Worm (Caenorhabditis elegans) whole organism, late embryonic: ENCODE data around the gene Y57G7A.2.

ENCODE experiments used
- C08G9.2 ChIP-seq: sonication (generic microtip); optimal IDR thresholded peaks from 2 replicates; lab custom pipeline; 2016; ENCODE audit warnings: mild to moderate bottlenecking, missing genetic modification characterization, moderate library complexity, missing compliant biosample characterization
- C38D4.7 ChIP-seq: fragments of 200-800 bp; sonication (Bioruptor generic); optimal IDR thresholded peaks from 2 replicates; lab custom pipeline; 2018; ENCODE audit warnings: mild to moderate bottlenecking, missing genetic modification characterization, moderate library complexity, missing compliant biosample characterization
- K02D7.2 ChIP-seq: sonication (generic microtip); optimal IDR thresholded peaks from 2 replicates; lab custom pipeline; 2017; ENCODE audit warnings: mild to moderate bottlenecking, missing genetic modification characterization, missing compliant biosample characterization
- Y22D7AL.16 ChIP-seq: sonication (generic microtip); optimal IDR thresholded peaks from 2 replicates; lab custom pipeline; 2016; ENCODE audit warnings: missing genetic modification characterization, missing compliant biosample characterization
- ahr-1 ChIP-seq: sonication (generic microtip); optimal IDR thresholded peaks from 2 replicates; lab custom pipeline; 2016; ENCODE audit warnings: missing genetic modification characterization, missing compliant biosample characterization
- ama-1 ChIP-seq: fragments of 150-350 bp; optimal IDR thresholded peaks from 2 replicates; lab custom pipeline; 2014
- ceh-19 ChIP-seq: fragments of 200-800 bp; sonication (Bioruptor generic); optimal IDR thresholded peaks from 2 replicates; lab custom pipeline; 2018; ENCODE audit warnings: mild to moderate bottlenecking, missing genetic modification characterization, missing compliant biosample characterization
- ceh-2 ChIP-seq: sonication (generic microtip); optimal IDR thresholded peaks from 2 replicates; lab custom pipeline; 2016; ENCODE audit warnings: missing genotype, missing genetic modification characterization, missing compliant biosample characterization
- ceh-30 ChIP-seq: fragments of 150-350 bp; optimal IDR thresholded peaks from 2 replicates; lab custom pipeline; 2014; ENCODE audit warnings: missing biosample characterization, missing genetic modification characterization
- ceh-31 ChIP-seq: sonication (generic microtip); optimal IDR thresholded peaks from 2 replicates; lab custom pipeline; 2016; ENCODE audit warnings: missing genetic modification characterization, missing compliant biosample characterization
- ceh-34 ChIP-seq: sonication (generic microtip); optimal IDR thresholded peaks from 2 replicates; lab custom pipeline; 2016; ENCODE audit warnings: mild to moderate bottlenecking, missing genetic modification characterization, missing compliant biosample characterization
- ceh-48 ChIP-seq: sonication (generic microtip); optimal IDR thresholded peaks from 2 replicates; lab custom pipeline; 2016; ENCODE audit warnings: missing genetic modification characterization, inconsistent platforms, missing compliant biosample characterization
- che-1 ChIP-seq: sonication (generic microtip); optimal IDR thresholded peaks from 2 replicates; lab custom pipeline; 2016; ENCODE audit warnings: mild to moderate bottlenecking, missing genetic modification characterization, missing compliant biosample characterization
- dmd-4 ChIP-seq: sonication (generic microtip); optimal IDR thresholded peaks from 2 replicates; lab custom pipeline; 2016; ENCODE audit warnings: borderline replicate concordance, missing genetic modification characterization, missing compliant biosample characterization
- dve-1 ChIP-seq: sonication (generic microtip); optimal IDR thresholded peaks from 2 replicates; lab custom pipeline; 2017; ENCODE audit warnings: antibody characterized with exemption, mild to moderate bottlenecking, missing genetic modification characterization, missing compliant biosample characterization
- elt-4 ChIP-seq: sonication (generic microtip); optimal IDR thresholded peaks from 2 replicates; lab custom pipeline; 2016; ENCODE audit warnings: missing genetic modification characterization, missing compliant biosample characterization
- ets-4 ChIP-seq: sonication (generic microtip); optimal IDR thresholded peaks from 2 replicates; lab custom pipeline; 2016; ENCODE audit warnings: missing genetic modification characterization, missing compliant biosample characterization
- eyg-1 ChIP-seq: sonication (generic microtip); optimal IDR thresholded peaks from 2 replicates; lab custom pipeline; 2016; ENCODE audit warnings: missing genotype, missing genetic modification characterization, missing compliant biosample characterization
- fax-1 ChIP-seq: sonication (generic microtip); optimal IDR thresholded peaks from 2 replicates; lab custom pipeline; 2016; ENCODE audit warnings: missing genotype, missing genetic modification characterization, missing compliant biosample characterization
- fkh-10 ChIP-seq: fragments of 150-350 bp; optimal IDR thresholded peaks from 2 replicates; lab custom pipeline; 2014; ENCODE audit warnings: missing biosample characterization, missing genetic modification reagents, missing genetic modification characterization
- gmeb-2 ChIP-seq: sonication (generic microtip); optimal IDR thresholded peaks from 2 replicates; lab custom pipeline; 2016; ENCODE audit warnings: missing genetic modification characterization, inconsistent platforms, missing compliant biosample characterization
- hlh-13 ChIP-seq: fragments of 200-800 bp; sonication (Bioruptor generic); optimal IDR thresholded peaks from 2 replicates; lab custom pipeline; 2018; ENCODE audit warnings: mild to moderate bottlenecking, missing genetic modification characterization, missing compliant biosample characterization
- hlh-30 ChIP-seq: sonication (generic microtip); optimal IDR thresholded peaks from 2 replicates; lab custom pipeline; 2017; ENCODE audit warnings: antibody characterized with exemption, missing genetic modification characterization, missing compliant biosample characterization; ENCODE audit not compliant: insufficient read depth
- lim-6 ChIP-seq: sonication (generic microtip); optimal IDR thresholded peaks from 2 replicates; lab custom pipeline; 2016; ENCODE audit warnings: missing genetic modification characterization, missing compliant biosample characterization
- lin-11 ChIP-seq: fragments of 200-800 bp; sonication (Bioruptor generic); optimal IDR thresholded peaks from 2 replicates; lab custom pipeline; 2018; ENCODE audit warnings: mild to moderate bottlenecking, missing genetic modification characterization, missing compliant biosample characterization
- madf-2 ChIP-seq: sonication (generic microtip); optimal IDR thresholded peaks from 2 replicates; lab custom pipeline; 2017; ENCODE audit warnings: missing genetic modification characterization, missing compliant biosample characterization
- mec-3 ChIP-seq: sonication (generic microtip); optimal IDR thresholded peaks from 2 replicates; lab custom pipeline; 2016; ENCODE audit warnings: borderline replicate concordance, missing genetic modification characterization, missing compliant biosample characterization
- nhr-11 ChIP-seq: fragments of 150-350 bp; optimal IDR thresholded peaks from 2 replicates; lab custom pipeline; 2014; ENCODE audit warnings: missing biosample characterization, missing genetic modification characterization
- npax-4 ChIP-seq: sonication (generic microtip); optimal IDR thresholded peaks from 2 replicates; lab custom pipeline; 2016; ENCODE audit warnings: missing genetic modification characterization, missing compliant biosample characterization
- pat-9 ChIP-seq: fragments of 200-800 bp; sonication (Bioruptor generic); optimal IDR thresholded peaks from 2 replicates; lab custom pipeline; 2018; ENCODE audit warnings: mild to moderate bottlenecking, missing genetic modification characterization, moderate library complexity, missing compliant biosample characterization
- pax-1 ChIP-seq: fragments of 150-350 bp; optimal IDR thresholded peaks from 2 replicates; lab custom pipeline; 2014; ENCODE audit warnings: missing biosample characterization, missing genetic modification characterization
- pha-4 ChIP-seq: fragments of 150-350 bp; optimal IDR thresholded peaks from 2 replicates; lab custom pipeline; 2018; ENCODE audit warnings: missing biosample characterization, missing genetic modification reagents, missing genetic modification characterization
- pqm-1 ChIP-seq: sonication (generic microtip); optimal IDR thresholded peaks from 2 replicates; lab custom pipeline; 2016; ENCODE audit warnings: missing genetic modification characterization, missing compliant biosample characterization
- ref-2 ChIP-seq: sonication (generic microtip); optimal IDR thresholded peaks from 2 replicates; lab custom pipeline; 2016; ENCODE audit warnings: missing genetic modification characterization, missing compliant biosample characterization
- rnt-1 ChIP-seq: sonication (generic microtip); optimal IDR thresholded peaks from 2 replicates; lab custom pipeline; 2016; ENCODE audit warnings: missing genetic modification characterization, missing compliant biosample characterization
- sdc-2 ChIP-seq: sonication (generic microtip); optimal IDR thresholded peaks from 2 replicates; lab custom pipeline; 2016; ENCODE audit warnings: missing genotype, missing genetic modification characterization, missing compliant biosample characterization
- sox-4 ChIP-seq: sonication (generic microtip); optimal IDR thresholded peaks from 2 replicates; lab custom pipeline; 2017; ENCODE audit warnings: mild to moderate bottlenecking, missing genetic modification characterization, inconsistent platforms, missing compliant biosample characterization
- syd-9 ChIP-seq: sonication (generic microtip); optimal IDR thresholded peaks from 2 replicates; lab custom pipeline; 2016; ENCODE audit warnings: mild to moderate bottlenecking, missing genetic modification characterization, moderate library complexity, missing compliant biosample characterization
- tbx-2 ChIP-seq: sonication (generic microtip); optimal IDR thresholded peaks from 2 replicates; lab custom pipeline; 2016; ENCODE audit warnings: missing genetic modification characterization, missing compliant biosample characterization
- ttx-3 ChIP-seq: sonication (generic microtip); optimal IDR thresholded peaks from 2 replicates; lab custom pipeline; 2016; ENCODE audit warnings: missing genetic modification reagents, missing genetic modification characterization, missing compliant biosample characterization
- unc-3 ChIP-seq, 2 experiments: fragments of 200-800 bp in 1 of 2; sonication (Bioruptor generic) in 1 of 2; sonication (generic microtip) in 1 of 2; conservative IDR thresholded peaks in 1 of 2; optimal IDR thresholded peaks in 1 of 2; 2 replicates each; pipeline versions ENCODE4 v1.3.6 to Lab custom; 2016 to 2022; ENCODE audit warnings: missing compliant biosample characterization in 2 of 2, missing genetic modification characterization in 2 of 2, missing genetic modification reagents in 1 of 2
- unc-42 ChIP-seq: sonication (generic microtip); optimal IDR thresholded peaks from 2 replicates; lab custom pipeline; 2016; ENCODE audit warnings: missing genotype, missing genetic modification characterization, missing compliant biosample characterization
- unc-55 ChIP-seq: sonication (generic microtip); optimal IDR thresholded peaks from 2 replicates; lab custom pipeline; 2017; ENCODE audit warnings: missing biosample characterization, missing genetic modification reagents, missing genetic modification characterization
- ztf-16 ChIP-seq: sonication (generic microtip); optimal IDR thresholded peaks from 2 replicates; lab custom pipeline; 2017; ENCODE audit warnings: missing genetic modification characterization, missing compliant biosample characterization

The Y57G7A.2 gene

DNA sequence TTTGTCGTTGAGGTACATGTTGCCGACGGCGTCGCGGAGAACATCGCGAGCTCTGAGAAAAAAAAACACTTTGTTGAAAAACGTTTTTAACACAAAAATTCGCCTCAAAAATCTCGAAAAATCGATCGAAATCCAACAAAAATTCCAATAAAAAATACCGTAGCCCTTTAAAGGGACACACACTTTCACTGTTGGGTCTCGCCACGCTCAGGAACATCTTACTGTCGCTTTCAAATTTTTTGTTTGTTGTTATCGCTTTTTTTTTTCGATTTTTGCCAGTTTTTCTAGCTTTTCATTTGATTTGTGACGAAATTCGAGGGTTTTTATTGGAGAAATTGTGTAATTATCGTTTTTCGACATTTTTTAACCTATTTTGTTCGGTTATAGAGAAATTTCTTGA lies 10.7 kb downstream of the Y57G7A.2 start:
- TF ChIP-seq hlh-13 (no peak), fax-1 (no peak), C08G9.2 (no peak), elt-4 (no peak), mec-3 (tag; lab: Kevin White, UChicago) (no peak), C38D4.7 (GFP tag; lab: Kevin White, UChicago) (no peak), ceh-34 (no peak), hlh-30 (no peak), pha-4 (tag; lab: Kevin White, UChicago) (no peak), ttx-3 (tag; lab: Kevin White, UChicago) (no peak), dmd-4 (tag; lab: Kevin White, UChicago) (no peak), unc-3 (GFP tag; conservative IDR thresholded peaks at IDR 0.05; lab: Robert Waterston, UW) (no peak), unc-3 (tag; optimal IDR thresholded peaks at IDR 0.05; lab: Kevin White, UChicago) (no peak), ceh-19 (GFP tag; lab: Kevin White, UChicago) (no peak), lim-6 (tag; lab: Kevin White, UChicago) (no peak)
- TF ChIP-seq, all 69 proteins: peak for 0

DNA sequence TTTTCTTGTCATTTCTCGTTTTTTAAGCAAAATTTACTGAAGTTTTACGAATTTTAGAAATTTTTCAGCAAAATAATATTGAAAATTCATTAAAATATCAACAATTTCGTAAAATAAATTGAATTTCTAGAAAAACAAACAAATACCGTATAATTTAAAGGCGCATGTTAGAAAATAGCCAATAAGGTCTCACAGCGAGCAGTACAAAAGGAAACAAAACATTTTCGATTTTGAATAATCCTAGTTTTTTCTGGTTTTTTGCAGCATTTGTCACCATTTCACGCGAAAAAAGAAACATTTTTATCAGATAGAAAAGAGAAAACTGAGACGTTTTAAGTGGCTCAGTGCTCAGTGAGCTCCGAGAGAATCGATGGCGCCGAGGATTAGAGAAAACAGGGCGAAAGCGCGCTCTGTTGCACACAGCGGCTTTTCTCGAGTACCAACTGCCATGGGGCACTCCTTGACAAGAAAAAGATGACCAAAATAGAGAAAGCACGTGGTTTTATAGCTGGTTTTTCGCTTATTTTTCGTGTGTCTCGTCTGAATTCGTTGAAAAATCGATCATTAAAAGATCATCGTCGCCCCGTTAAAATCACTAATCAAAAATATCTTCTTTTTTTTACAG lies 14.1 kb downstream of the Y57G7A.2 start, which contains the start of the genes alh-6 and fcho-1:
TSS of gene alh-6 (minus strand) at position 242 of the 625 bp plus-strand sequence.
TSS of gene fcho-1 (plus strand) at position 624 of the 625 bp plus-strand sequence.
- TF ChIP-seq ceh-48 (tag; lab: Kevin White, UChicago) (peak; percentile 10), syd-9 (tag; lab: Kevin White, UChicago) (no peak), hlh-30 (peak; percentile 29)

DNA sequence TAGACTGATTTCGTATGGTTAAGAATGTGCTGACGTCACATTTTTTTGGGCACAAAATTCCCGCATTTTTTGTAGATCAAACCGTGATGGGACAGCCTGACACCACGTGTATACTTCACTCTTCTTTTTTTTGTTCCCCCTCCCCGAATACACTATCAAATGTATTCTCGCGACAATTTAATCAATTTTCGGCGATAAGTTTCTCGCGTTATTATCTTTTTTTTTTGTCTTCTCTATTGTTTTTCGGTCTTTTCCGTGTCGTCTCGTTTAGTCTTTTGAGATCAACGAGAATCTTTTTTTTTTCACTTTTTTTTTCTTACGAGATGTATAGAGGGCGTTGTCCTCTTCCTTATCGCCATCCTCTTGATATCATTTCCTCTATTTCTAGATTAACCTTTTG lies 19.4 kb downstream of the Y57G7A.2 start:
- no peak for TF ChIP-seq madf-2 (tag; lab: Kevin White, UChicago)
- TF ChIP-seq, all 69 proteins: peak for 0

DNA sequence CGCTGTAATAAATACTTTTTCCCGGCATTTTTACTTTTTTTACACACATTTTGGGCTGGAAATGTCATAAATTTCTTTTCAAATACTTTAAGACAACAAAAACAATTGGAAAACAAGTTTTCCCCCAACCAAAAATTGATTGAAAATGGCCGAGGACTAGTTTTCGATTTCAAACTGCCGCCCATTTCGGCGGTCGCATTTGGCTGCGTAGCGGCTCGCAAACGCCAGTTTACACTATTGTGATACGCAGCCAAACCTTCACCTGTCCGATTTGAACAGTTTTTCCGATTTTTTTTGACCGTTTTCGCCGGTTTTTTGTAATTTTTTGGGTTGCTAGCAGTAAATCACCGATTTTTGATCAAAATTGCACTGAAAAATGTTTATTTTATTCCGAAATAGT lies 24.5 kb downstream of the Y57G7A.2 start:
- TF ChIP-seq lin-11 (tag; lab: Kevin White, UChicago) (peak; percentile 20), K02D7.2 (no peak), npax-4 (tag; lab: Kevin White, UChicago) (no peak), hlh-30 (no peak), eyg-1 (no peak), ttx-3 (tag; lab: Kevin White, UChicago) (peak; percentile 51), sox-4 (tag; lab: Kevin White, UChicago) (peak; percentile 66), pha-4 (tag; lab: Kevin White, UChicago) (no peak), ref-2 (tag; lab: Kevin White, UChicago) (peak; percentile 80), ceh-48 (tag; lab: Kevin White, UChicago) (peak; percentile 58), ceh-2 (tag; lab: Kevin White, UChicago) (peak; percentile 66), pqm-1 (tag; lab: Kevin White, UChicago) (no peak), Y22D7AL.16 (tag; lab: Kevin White, UChicago) (peak; percentile 45), ahr-1 (tag; lab: Kevin White, UChicago) (no peak), pat-9 (tag; lab: Kevin White, UChicago) (peak; percentile 95), ceh-31 (tag; lab: Kevin White, UChicago) (peak; percentile 89), ets-4 (tag; lab: Kevin White, UChicago) (peak; percentile 65), ceh-19 (GFP tag; lab: Kevin White, UChicago) (peak; percentile 78), che-1 (peak; percentile 70), rnt-1 (tag; lab: Kevin White, UChicago) (peak; percentile 90), unc-42 (tag; lab: Kevin White, UChicago) (peak; percentile 72), gmeb-2 (tag; lab: Kevin White, UChicago) (peak; percentile 74), ztf-16 (peak; percentile 27), madf-2 (tag; lab: Kevin White, UChicago) (peak; percentile 68), dve-1 (peak; percentile 90), unc-55 (GFP tag; lab: Kevin White, UChicago) (peak; percentile 82), tbx-2 (peak; percentile 91), lim-6 (tag; lab: Kevin White, UChicago) (no peak), pax-1 (tag; lab: Kevin White, UChicago) (peak; percentile 74), sdc-2 (tag; lab: Kevin White, UChicago) (peak; percentile 28), ceh-30 (tag; lab: Kevin White, UChicago) (peak; percentile 81), C08G9.2 (peak; percentile 11), fax-1 (no peak), ama-1 (peak; percentile 61), fkh-10 (GFP tag; lab: Kevin White, UChicago) (no peak), nhr-11 (no peak)
